Comparison of ENCODE assay signal across 6 worm cellular contexts in genomic region chrV:14625662-14626061, ce11.
TF ChIP-seq lines count a peak whose summit lies in the region.

No protein-coding gene starts in this region.

TF ChIP-seq in whole organism, L1 larva, 84 proteins besides CTCF, POLR2A, EP300 and RAD21:
- peak; percentile 67 for TF ChIP-seq pag-3 (tag; optimal IDR thresholded peaks at IDR 0.05; lab: Kevin White, UChicago; ENCODE audit: borderline replicate concordance, insufficient read depth)
- peak; percentile 63 for TF ChIP-seq lin-14 (GFP tag; optimal IDR thresholded peaks at IDR 0.05; lab: Kevin White, UChicago)
- no peak for TF ChIP-seq dpl-1 (GFP tag; optimal IDR thresholded peaks at IDR 0.05; lab: Kevin White, UChicago)
- peak; percentile 6 for TF ChIP-seq unc-130 (tag; optimal IDR thresholded peaks at IDR 0.05; lab: Kevin White, UChicago)
- peak; percentile 66 for TF ChIP-seq rnt-1 (tag; optimal IDR thresholded peaks at IDR 0.05; lab: Kevin White, UChicago)
- no peak for TF ChIP-seq pax-3 (tag; optimal IDR thresholded peaks at IDR 0.05; lab: Kevin White, UChicago)
- TF ChIP-seq nhr-71 (tag; optimal IDR thresholded peaks at IDR 0.05; lab: Kevin White, UChicago): peak; percentile 55

TF ChIP-seq in whole organism, L2 larva, 48 proteins besides CTCF, POLR2A, EP300 and RAD21:
- TF ChIP-seq sma-9 (GFP tag; optimal IDR thresholded peaks at IDR 0.05; lab: Kevin White, UChicago): peak; percentile 29
- no peak for TF ChIP-seq sma-9 (tag; optimal IDR thresholded peaks at IDR 0.05; lab: Kevin White, UChicago)
- TF ChIP-seq nhr-12 (tag; optimal IDR thresholded peaks at IDR 0.05; lab: Kevin White, UChicago): no peak
- TF ChIP-seq lsy-2 (tag; optimal IDR thresholded peaks at IDR 0.05; lab: Kevin White, UChicago): peak in 1 of 2 experiments; percentile 10
- peak; percentile 5 for TF ChIP-seq mab-5 (tag; optimal IDR thresholded peaks at IDR 0.05; lab: Kevin White, UChicago)
- TF ChIP-seq nhr-129 (tag; optimal IDR thresholded peaks at IDR 0.05; lab: Kevin White, UChicago): peak; percentile 27
- TF ChIP-seq F13H6.1 (tag; optimal IDR thresholded peaks at IDR 0.05; lab: Kevin White, UChicago): peak; percentile 6
- TF ChIP-seq ZK546.5 (tag; optimal IDR thresholded peaks at IDR 0.05; lab: Kevin White, UChicago): no peak

TF ChIP-seq in whole organism, L3 larva, 47 proteins besides CTCF, POLR2A, EP300 and RAD21:
- TF ChIP-seq lin-15B (tag; optimal IDR thresholded peaks at IDR 0.05; lab: Kevin White, UChicago) (no peak), hmg-11 (tag; optimal IDR thresholded peaks at IDR 0.05; lab: Kevin White, UChicago) (no peak), egl-5 (tag; optimal IDR thresholded peaks at IDR 0.05; lab: Kevin White, UChicago) (peak; percentile 52), elt-3 (tag; optimal IDR thresholded peaks at IDR 0.05; lab: Kevin White, UChicago) (no peak)
TF ChIP-seq in whole organism, L3 larva: peak in this region for 1.

TF ChIP-seq in whole organism, L4 larva, 104 proteins besides CTCF, POLR2A, EP300 and RAD21:
- TF ChIP-seq unc-62 (GFP tag; optimal IDR thresholded peaks at IDR 0.05 in 1 of 2; lab: Kevin White, UChicago) (peak in 1 of 2 experiments; percentile 60), unc-62 (tag; optimal IDR thresholded peaks at IDR 0.05; lab: Kevin White, UChicago) (no peak), tra-1 (GFP tag; IDR thresholded peaks at IDR 0.05; lab: Robert Waterston, UW) (no peak), zfp-2 (tag; optimal IDR thresholded peaks at IDR 0.05; lab: Kevin White, UChicago) (no peak), daf-19 (GFP tag; conservative IDR thresholded peaks at IDR 0.05; lab: Robert Waterston, UW) (no peak), ctbp-1 (GFP tag; IDR thresholded peaks at IDR 0.05; lab: Robert Waterston, UW) (no peak), nhr-28 (tag; optimal IDR thresholded peaks at IDR 0.05; lab: Kevin White, UChicago) (no peak), Y5F2A.4 (GFP tag; optimal IDR thresholded peaks at IDR 0.05; lab: Kevin White, UChicago) (no peak), ceh-20 (GFP tag; IDR thresholded peaks at IDR 0.05; lab: Robert Waterston, UW) (peak; percentile 50; the same call in 1 of the 2 replicates), hmg-1.1 (GFP tag; IDR thresholded peaks at IDR 0.05; lab: Robert Waterston, UW) (no peak), snpc-4 (tag; optimal IDR thresholded peaks at IDR 0.05; lab: Kevin White, UChicago) (no peak), dmd-8 (GFP tag; IDR thresholded peaks at IDR 0.05; lab: Robert Waterston, UW) (no peak), lsy-2 (tag; optimal IDR thresholded peaks at IDR 0.05; lab: Kevin White, UChicago) (no peak)

TF ChIP-seq in whole organism, late embryonic, 69 proteins besides CTCF, POLR2A, EP300 and RAD21:
- no peak for TF ChIP-seq dmd-4 (tag; optimal IDR thresholded peaks at IDR 0.05; lab: Kevin White, UChicago; ENCODE audit: borderline replicate concordance)
- peak; percentile 16 for TF ChIP-seq ceh-18 (tag; optimal IDR thresholded peaks at IDR 0.05; lab: Kevin White, UChicago)
- no peak for TF ChIP-seq hlh-15 (tag; optimal IDR thresholded peaks at IDR 0.05; lab: Kevin White, UChicago)
- peak; percentile 85 for TF ChIP-seq unc-55 (GFP tag; optimal IDR thresholded peaks at IDR 0.05; lab: Kevin White, UChicago)
- no peak for TF ChIP-seq eyg-1 (tag; optimal IDR thresholded peaks at IDR 0.05; lab: Kevin White, UChicago)
- TF ChIP-seq T23F11.4 (GFP tag; optimal IDR thresholded peaks at IDR 0.05; lab: Kevin White, UChicago): no peak
- no peak for TF ChIP-seq syd-9 (tag; optimal IDR thresholded peaks at IDR 0.05; lab: Kevin White, UChicago)
- TF ChIP-seq npax-4 (tag; optimal IDR thresholded peaks at IDR 0.05; lab: Kevin White, UChicago): no peak
- no peak for TF ChIP-seq lin-11 (tag; optimal IDR thresholded peaks at IDR 0.05; lab: Kevin White, UChicago)
- no peak for TF ChIP-seq hlh-30 (tag; optimal IDR thresholded peaks at IDR 0.05; lab: Kevin White, UChicago; ENCODE audit: insufficient read depth)
- TF ChIP-seq Y22D7AL.16 (tag; optimal IDR thresholded peaks at IDR 0.05; lab: Kevin White, UChicago): no peak
- TF ChIP-seq elt-2 (tag; optimal IDR thresholded peaks at IDR 0.05; lab: Kevin White, UChicago): no peak
- no peak for TF ChIP-seq madf-2 (tag; optimal IDR thresholded peaks at IDR 0.05; lab: Kevin White, UChicago)
- TF ChIP-seq lim-6 (tag; optimal IDR thresholded peaks at IDR 0.05; lab: Kevin White, UChicago): no peak
- TF ChIP-seq tbx-2 (tag; optimal IDR thresholded peaks at IDR 0.05; lab: Kevin White, UChicago): no peak
- TF ChIP-seq tbx-7 (tag; optimal IDR thresholded peaks at IDR 0.05; lab: Kevin White, UChicago): no peak
- no peak for TF ChIP-seq K02D7.2 (tag; optimal IDR thresholded peaks at IDR 0.05; lab: Kevin White, UChicago)
- TF ChIP-seq pros-1 (tag; optimal IDR thresholded peaks at IDR 0.05; lab: Kevin White, UChicago): no peak
- no peak for TF ChIP-seq ets-4 (tag; optimal IDR thresholded peaks at IDR 0.05; lab: Kevin White, UChicago)
- TF ChIP-seq ceh-14 (tag; optimal IDR thresholded peaks at IDR 0.05; lab: Kevin White, UChicago): no peak
- TF ChIP-seq rnt-1 (tag; optimal IDR thresholded peaks at IDR 0.05; lab: Kevin White, UChicago): peak; percentile 34
- TF ChIP-seq ceh-48 (tag; optimal IDR thresholded peaks at IDR 0.05; lab: Kevin White, UChicago): no peak
- TF ChIP-seq odd-2 (tag; optimal IDR thresholded peaks at IDR 0.05; lab: Kevin White, UChicago): no peak
- no peak for TF ChIP-seq nhr-11 (tag; optimal IDR thresholded peaks at IDR 0.05; lab: Kevin White, UChicago)
- TF ChIP-seq hlh-13 (GFP tag; optimal IDR thresholded peaks at IDR 0.05; lab: Kevin White, UChicago): no peak
- TF ChIP-seq unc-86 (tag; optimal IDR thresholded peaks at IDR 0.05; lab: Kevin White, UChicago): no peak
TF ChIP-seq in whole organism, late embryonic: peak in this region for 3.

TF ChIP-seq in whole organism, mixed stage, embryonic, 35 proteins besides CTCF, POLR2A, EP300 and RAD21:
- TF ChIP-seq lin-13 (tag; optimal IDR thresholded peaks at IDR 0.05; lab: Kevin White, UChicago) (no peak), unc-120 (tag; optimal IDR thresholded peaks at IDR 0.05; lab: Kevin White, UChicago; ENCODE audit: poor library complexity, severe bottlenecking) (peak; percentile 54), ham-2 (GFP tag; optimal IDR thresholded peaks at IDR 0.05; lab: Kevin White, UChicago) (no peak), hlh-1 (tag; optimal IDR thresholded peaks at IDR 0.05; lab: Kevin White, UChicago) (peak; percentile 80), M03D4.4 (tag; optimal IDR thresholded peaks at IDR 0.05; lab: Kevin White, UChicago) (no peak), unc-62 (GFP tag; optimal IDR thresholded peaks at IDR 0.05; lab: Kevin White, UChicago) (peak; percentile 95), nhr-76 (tag; optimal IDR thresholded peaks at IDR 0.05; lab: Kevin White, UChicago) (no peak), snpc-4 (tag; optimal IDR thresholded peaks at IDR 0.05; lab: Kevin White, UChicago) (no peak), pha-4 (tag; optimal IDR thresholded peaks at IDR 0.05; lab: Kevin White, UChicago) (no peak), sem-2 (GFP tag; optimal IDR thresholded peaks at IDR 0.05; lab: Kevin White, UChicago) (no peak), mls-2 (tag; optimal IDR thresholded peaks at IDR 0.05; lab: Kevin White, UChicago) (no peak)

Comparison
In these comparisons a context has a peak if more than half of its experiments do, and no peak if none do; other contexts are left out.
1. Of the 29 proteins assayed by ChIP-seq in both whole organism, L4 larva and whole organism, L1 larva: peak only in whole organism, L4 larva: none; only in whole organism, L1 larva: unc-130; in both: none; in neither: 27; mixed calls (peak in some experiments, not most) for 1.